Worm (Caenorhabditis elegans) whole organism, young adult: ENCODE measurements around the gene H20E11.1.

ENCODE experiments used
- B0035.1 ChIP-seq: sonication (generic microtip); optimal IDR thresholded peaks from 2 replicates; lab custom pipeline; 2016; ENCODE audit warnings: missing genetic modification characterization, mild to moderate bottlenecking, missing compliant biosample characterization, missing genotype, missing genetic modification reagents
- B0336.3 ChIP-seq: fragments of 200-800 bp; sonication (Bioruptor generic); IDR thresholded peaks from 2 replicates; pipeline ENCODE4 v1.3.6; 2022; ENCODE audit warnings: missing genetic modification characterization, missing compliant biosample characterization
- C06A6.2 ChIP-seq: fragments of 200-800 bp; sonication (Bioruptor generic); conservative IDR thresholded peaks from 2 replicates; pipeline ENCODE4 v1.3.6; 2022; ENCODE audit warnings: missing genetic modification characterization, missing compliant biosample characterization
- D2030.7 ChIP-seq: fragments of 200-800 bp; sonication (Bioruptor generic); IDR thresholded peaks from 2 replicates; pipeline ENCODE4 v1.3.6; 2022; ENCODE audit warnings: missing genetic modification reagents, missing genetic modification characterization, missing compliant biosample characterization
- F33H1.4 ChIP-seq: fragments of 200-800 bp; sonication (Bioruptor generic); IDR thresholded peaks from 2 replicates; pipeline ENCODE4 v1.3.6; 2022; ENCODE audit warnings: missing genetic modification reagents, missing genetic modification characterization, missing compliant biosample characterization
- F37B4.10 ChIP-seq: fragments of 200-800 bp; sonication (Bioruptor generic); IDR thresholded peaks from 2 replicates; pipeline ENCODE4 v1.3.6; 2022; ENCODE audit warnings: missing genetic modification characterization, missing compliant biosample characterization
- K11D2.4 ChIP-seq: fragments of 200-800 bp; sonication (Bioruptor generic); IDR thresholded peaks from 2 replicates; pipeline ENCODE4 v1.3.6; 2022; ENCODE audit warnings: missing genetic modification reagents, missing genetic modification characterization, missing compliant biosample characterization
- K12H6.12 ChIP-seq: fragments of 200-800 bp; sonication (Bioruptor generic); optimal IDR thresholded peaks from 2 replicates; lab custom pipeline; 2018; ENCODE audit warnings: mild to moderate bottlenecking, missing genetic modification characterization, missing compliant biosample characterization
- Y56A3A.18 ChIP-seq: fragments of 200-800 bp; sonication (Bioruptor generic); IDR thresholded peaks from 2 replicates; pipeline ENCODE4 v1.3.6; 2022; ENCODE audit warnings: missing genetic modification reagents, missing genetic modification characterization, missing compliant biosample characterization
- ZK185.1 ChIP-seq: sonication (generic microtip); optimal IDR thresholded peaks from 2 replicates; lab custom pipeline; 2016; ENCODE audit warnings: mild to moderate bottlenecking, missing genetic modification characterization, missing compliant biosample characterization; ENCODE audit not compliant: poor library complexity, severe bottlenecking
- aptf-3 ChIP-seq: fragments of 200-800 bp; sonication (Bioruptor generic); IDR thresholded peaks from 2 replicates; pipeline ENCODE4 v1.3.6; 2022; ENCODE audit warnings: missing genetic modification characterization, missing compliant biosample characterization
- bed-1 ChIP-seq: fragments of 200-800 bp; sonication (Bioruptor generic); IDR thresholded peaks from 2 replicates; pipeline ENCODE4 v1.3.6; 2022; ENCODE audit warnings: missing genetic modification reagents, missing genetic modification characterization, missing compliant biosample characterization
- cebp-1 ChIP-seq, 2 experiments: fragments of 200-800 bp in 1 of 2; sonication (Bioruptor generic) in 1 of 2; sonication (generic microtip) in 1 of 2; IDR thresholded peaks in 1 of 2; optimal IDR thresholded peaks in 1 of 2; 2 replicates each; pipeline versions ENCODE4 v1.3.6 to Lab custom; 2017 to 2022; ENCODE audit warnings: missing compliant biosample characterization in 2 of 2, missing genetic modification characterization in 2 of 2, mild to moderate bottlenecking in 1 of 2, missing genetic modification reagents in 1 of 2, moderate library complexity in 1 of 2
- ceh-27 ChIP-seq: fragments of 200-800 bp; sonication (Bioruptor generic); optimal IDR thresholded peaks from 2 replicates; lab custom pipeline; 2018; ENCODE audit warnings: mild to moderate bottlenecking, missing genetic modification characterization, moderate library complexity, missing compliant biosample characterization
- ceh-40 ChIP-seq: fragments of 200-800 bp; sonication (Bioruptor generic); IDR thresholded peaks from 2 replicates; pipeline ENCODE4 v1.3.6; 2022; ENCODE audit warnings: missing genetic modification characterization, missing compliant biosample characterization
- ceh-91 ChIP-seq: fragments of 200-800 bp; sonication (Bioruptor generic); IDR thresholded peaks from 2 replicates; pipeline ENCODE4 v1.3.6; 2022; ENCODE audit warnings: missing genetic modification reagents, missing genetic modification characterization, missing compliant biosample characterization
- chd-7 ChIP-seq: sonication (generic microtip); optimal IDR thresholded peaks from 2 replicates; lab custom pipeline; 2016; ENCODE audit warnings: mild to moderate bottlenecking, missing genetic modification characterization, moderate library complexity, missing compliant biosample characterization
- egrh-3 ChIP-seq: fragments of 200-800 bp; sonication (Bioruptor generic); IDR thresholded peaks from 2 replicates; pipeline ENCODE4 v1.3.6; 2022; ENCODE audit warnings: missing genetic modification reagents, missing genetic modification characterization, missing compliant biosample characterization
- ets-4 ChIP-seq: fragments of 200-800 bp; sonication (Bioruptor generic); optimal IDR thresholded peaks from 2 replicates; lab custom pipeline; 2018; ENCODE audit warnings: mild to moderate bottlenecking, missing genetic modification characterization, missing compliant biosample characterization
- hsf-1 ChIP-seq: fragments of 200-800 bp; sonication (Bioruptor generic); IDR thresholded peaks from 2 replicates; pipeline ENCODE4 v1.3.6; 2022; ENCODE audit warnings: missing genetic modification reagents, missing genetic modification characterization, missing compliant biosample characterization
- lag-1 ChIP-seq: fragments of 200-800 bp; sonication (Bioruptor generic); IDR thresholded peaks from 2 replicates; pipeline ENCODE4 v1.3.6; 2022; ENCODE audit warnings: missing genetic modification reagents, missing genetic modification characterization, missing compliant biosample characterization
- lin-35 ChIP-seq, 3 experiments: fragments of 150-350 bp in 2 of 3; sonication (generic microtip) in 1 of 3; optimal IDR thresholded peaks; 2 replicates each; lab custom pipeline; 2014 to 2018; ENCODE audit warnings: missing biosample characterization in 3 of 3, missing genetic modification characterization in 3 of 3, missing genetic modification reagents in 3 of 3
- lin-40 ChIP-seq: sonication (generic microtip); optimal IDR thresholded peaks from 2 replicates; lab custom pipeline; 2016; ENCODE audit warnings: missing genetic modification characterization, mild to moderate bottlenecking, missing compliant biosample characterization, missing genotype, missing genetic modification reagents
- lin-54 ChIP-seq: fragments of 200-800 bp; sonication (Bioruptor generic); optimal IDR thresholded peaks from 2 replicates; lab custom pipeline; 2018; ENCODE audit warnings: mild to moderate bottlenecking, missing genetic modification characterization, missing compliant biosample characterization
- lsl-1 ChIP-seq: fragments of 200-800 bp; sonication (Bioruptor generic); optimal IDR thresholded peaks from 2 replicates; lab custom pipeline; 2018; ENCODE audit warnings: mild to moderate bottlenecking, missing genetic modification characterization, moderate library complexity, missing compliant biosample characterization
- madf-10 ChIP-seq: sonication (generic microtip); optimal IDR thresholded peaks from 2 replicates; lab custom pipeline; 2016; ENCODE audit warnings: mild to moderate bottlenecking, missing genetic modification characterization, missing compliant biosample characterization
- nfya-2 ChIP-seq: fragments of 200-800 bp; sonication (Bioruptor generic); IDR thresholded peaks from 2 replicates; pipeline ENCODE4 v1.3.6; 2022; ENCODE audit warnings: missing genetic modification reagents, missing genetic modification characterization, missing compliant biosample characterization
- nfyb-1 ChIP-seq: fragments of 200-800 bp; sonication (Bioruptor generic); IDR thresholded peaks from 2 replicates; pipeline ENCODE4 v1.3.6; 2022; ENCODE audit warnings: missing genetic modification reagents, missing genetic modification characterization, missing compliant biosample characterization
- nhr-27 ChIP-seq: fragments of 200-800 bp; sonication (Bioruptor generic); optimal IDR thresholded peaks from 2 replicates; lab custom pipeline; 2018; ENCODE audit warnings: mild to moderate bottlenecking, missing genetic modification characterization, moderate library complexity, missing compliant biosample characterization
- nhr-80 ChIP-seq: sonication (generic microtip); optimal IDR thresholded peaks from 2 replicates; lab custom pipeline; 2016; ENCODE audit warnings: missing genetic modification characterization, missing compliant biosample characterization
- pha-4 ChIP-seq: fragments of 150-350 bp; sonication (generic microtip); optimal IDR thresholded peaks from 2 replicates; lab custom pipeline; 2014; ENCODE audit warnings: missing biosample characterization, missing genetic modification reagents, missing genetic modification characterization
- snpc-1.3 ChIP-seq: sonication (generic microtip); optimal IDR thresholded peaks from 2 replicates; lab custom pipeline; 2017; ENCODE audit warnings: missing genetic modification characterization, mild to moderate bottlenecking, missing compliant biosample characterization, antibody characterized with exemption, moderate library complexity, missing genotype, missing genetic modification reagents; ENCODE audit not compliant: insufficient read depth
- snpc-3.4 ChIP-seq: sonication (generic microtip); optimal IDR thresholded peaks from 2 replicates; lab custom pipeline; 2017; ENCODE audit warnings: missing genetic modification characterization, mild to moderate bottlenecking, missing compliant biosample characterization, antibody characterized with exemption, moderate library complexity, missing genotype, missing genetic modification reagents
- snpc-4 ChIP-seq, 5 experiments: fragments of 150-350 bp in 1 of 5; sonication (generic microtip) in 4 of 5; optimal IDR thresholded peaks; 2 replicates each; lab custom pipeline; 2014 to 2018; ENCODE audit warnings: missing genetic modification characterization in 5 of 5, missing biosample characterization in 3 of 5, antibody characterized with exemption in 2 of 5, mild to moderate bottlenecking in 2 of 5, missing compliant biosample characterization in 2 of 5, missing genotype in 2 of 5, moderate library complexity in 2 of 5, missing genetic modification reagents in 1 of 5
- somi-1 ChIP-seq: fragments of 200-800 bp; sonication (Bioruptor generic); optimal IDR thresholded peaks from 2 replicates; lab custom pipeline; 2018; ENCODE audit warnings: mild to moderate bottlenecking, missing genetic modification characterization, missing compliant biosample characterization
- tbp1 ChIP-seq: fragments of 200-800 bp; sonication (Bioruptor generic); optimal IDR thresholded peaks from 2 replicates; lab custom pipeline; 2018; ENCODE audit warnings: mild to moderate bottlenecking, missing genetic modification characterization, missing compliant biosample characterization
- tbx-9 ChIP-seq: sonication (generic microtip); optimal IDR thresholded peaks from 2 replicates; lab custom pipeline; 2016; ENCODE audit warnings: borderline replicate concordance, missing genetic modification characterization, inconsistent platforms, missing compliant biosample characterization
- unc-62 ChIP-seq: fragments of 150-350 bp; optimal IDR thresholded peaks from 2 replicates; lab custom pipeline; 2014; ENCODE audit warnings: missing biosample characterization, missing genetic modification reagents, missing genetic modification characterization
- zfh-2 ChIP-seq: fragments of 200-800 bp; sonication (Bioruptor generic); conservative IDR thresholded peaks from 2 replicates; pipeline ENCODE4 v1.3.6; 2022; ENCODE audit warnings: missing genetic modification reagents, missing genetic modification characterization, missing compliant biosample characterization
- ztf-22 ChIP-seq: fragments of 200-800 bp; sonication (Bioruptor generic); optimal IDR thresholded peaks from 2 replicates; lab custom pipeline; 2018; ENCODE audit warnings: mild to moderate bottlenecking, missing genetic modification characterization, moderate library complexity, missing compliant biosample characterization
- ztf-26 ChIP-seq: sonication (generic microtip); optimal IDR thresholded peaks from 2 replicates; lab custom pipeline; 2017; ENCODE audit warnings: missing genetic modification characterization, missing compliant biosample characterization
- ztf-6 ChIP-seq: fragments of 200-800 bp; sonication (Bioruptor generic); IDR thresholded peaks from 2 replicates; pipeline ENCODE4 v1.3.6; 2022; ENCODE audit warnings: missing genetic modification reagents, missing genetic modification characterization, missing compliant biosample characterization

Gene H20E11.1

DNA sequence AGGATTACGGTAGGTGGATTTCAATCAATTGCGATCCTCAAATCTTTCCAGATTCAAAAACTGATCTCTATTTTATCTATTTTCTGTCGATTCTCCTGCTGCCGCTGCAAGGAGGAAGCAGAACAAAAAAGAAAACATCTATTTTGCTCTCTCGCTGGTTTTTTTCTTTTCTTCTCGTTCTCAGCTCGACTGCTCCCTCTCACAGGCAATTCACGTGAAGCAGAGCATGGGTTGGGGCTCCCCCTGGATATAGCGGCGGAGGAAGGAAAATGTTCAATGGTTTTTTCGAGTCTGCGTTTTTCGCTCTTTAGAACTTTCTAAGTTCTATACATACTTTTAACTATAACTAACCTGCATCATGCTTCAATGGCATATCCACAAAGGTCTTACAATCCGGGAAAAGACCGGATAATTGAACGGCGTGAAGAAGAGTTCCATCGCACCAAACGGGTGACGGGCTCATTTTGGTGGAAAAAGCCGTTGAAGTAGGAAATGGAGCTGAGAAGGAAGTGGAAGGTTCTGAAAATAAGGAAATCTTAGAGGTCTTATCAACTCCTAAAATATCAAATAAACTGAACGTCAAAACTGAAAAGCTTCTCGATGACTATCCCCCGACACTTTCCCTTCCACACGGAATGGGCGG is 49.1 kb downstream of the H20E11.1 start:
- TF ChIP-seq somi-1 (peak; percentile 72), ZK185.1 (peak; percentile 18), F37B4.10 (GFP tag; lab: Robert Waterston, UW) (no peak), tbx-9 (tag; lab: Kevin White, UChicago) (no peak), nhr-80 (tag; lab: Kevin White, UChicago) (no peak), ceh-91 (GFP tag; lab: Robert Waterston, UW) (no peak), lin-35 (GFP tag; optimal IDR thresholded peaks at IDR 0.05; lab: Kevin White, UChicago) (peak in 1 of 3 experiments; percentile 47), snpc-3.4 (no peak), nfya-2 (no peak), C06A6.2 (GFP tag; lab: Robert Waterston, UW) (peak; percentile 40; the same call in 1 of the 2 replicates), K11D2.4 (peak; percentile 59; the same call in 1 of the 2 replicates), B0336.3 (GFP tag; lab: Robert Waterston, UW) (no peak), ets-4 (GFP tag; lab: Kevin White, UChicago) (no peak), lin-54 (GFP tag; lab: Kevin White, UChicago) (peak; percentile 31), D2030.7 (no peak), snpc-4 (GFP tag; optimal IDR thresholded peaks at IDR 0.05; lab: Kevin White, UChicago) (no peak), snpc-4 (tag; optimal IDR thresholded peaks at IDR 0.05; lab: Kevin White, UChicago) (peak in 1 of 4 experiments; percentile 31), B0035.1 (tag; lab: Kevin White, UChicago) (no peak), lag-1 (GFP tag; lab: Robert Waterston, UW) (no peak), ztf-26 (tag; lab: Kevin White, UChicago) (no peak), pha-4 (tag; lab: Kevin White, UChicago) (no peak), ceh-27 (GFP tag; lab: Kevin White, UChicago) (peak; percentile 53), chd-7 (tag; lab: Kevin White, UChicago) (peak; percentile 8), snpc-1.3 (tag; lab: Kevin White, UChicago) (no peak), ztf-22 (no peak), K12H6.12 (tag; lab: Kevin White, UChicago) (peak; percentile 71), lin-40 (peak; percentile 52)
- TF ChIP-seq, all 124 proteins: peak for 11

DNA sequence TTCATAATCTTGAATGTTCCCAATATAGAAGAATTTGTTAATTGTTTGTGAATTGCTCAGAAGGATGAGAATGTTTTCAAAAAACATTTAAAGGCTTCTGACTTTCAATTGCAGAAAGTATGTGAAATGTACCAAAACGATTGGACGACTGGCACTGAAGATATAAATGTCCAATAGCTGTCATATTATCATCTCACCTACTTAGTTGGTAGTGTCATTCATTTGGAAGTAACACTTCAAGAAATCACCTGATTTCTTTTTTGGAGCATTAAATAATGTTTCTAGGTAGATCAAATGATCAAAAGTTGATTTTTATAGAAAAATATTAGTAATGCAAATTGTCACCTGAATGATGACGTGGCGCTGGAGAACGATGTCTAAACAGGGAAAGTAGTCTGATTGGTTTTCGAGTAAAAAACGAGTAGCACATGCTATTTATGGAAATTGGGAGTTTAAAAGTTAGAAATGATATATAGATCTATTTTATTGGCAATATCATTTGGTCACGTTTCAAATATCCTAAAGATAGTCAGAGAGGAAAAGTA is 49.8 kb downstream of the H20E11.1 start:
- TF ChIP-seq F33H1.4 (GFP tag; lab: Robert Waterston, UW) (no peak), nhr-80 (tag; lab: Kevin White, UChicago) (peak; percentile 50)

DNA sequence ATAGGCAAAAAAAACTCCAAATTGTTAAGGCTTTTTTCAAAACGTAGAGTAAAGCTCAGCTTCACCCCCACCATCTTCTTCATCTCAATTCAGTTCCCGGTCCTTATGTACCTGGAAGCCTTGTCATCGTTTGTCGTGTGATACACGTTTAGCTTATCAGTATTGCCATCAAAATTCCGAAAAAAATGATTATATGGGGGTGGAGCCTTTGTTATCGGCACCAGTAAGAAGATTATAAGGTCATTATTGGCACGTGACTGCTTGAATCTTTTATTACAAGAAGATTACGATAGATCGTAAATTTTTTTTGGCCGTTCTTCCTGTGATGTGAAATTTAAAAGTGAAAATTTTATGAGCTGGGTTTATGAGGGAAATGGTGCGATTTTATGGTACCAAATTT is 50.5 kb downstream of the H20E11.1 start:
- TF ChIP-seq unc-62 (GFP tag; lab: Kevin White, UChicago) (peak; percentile 16), tbp1 (GFP tag; lab: Kevin White, UChicago) (peak; percentile 17), tbx-9 (tag; lab: Kevin White, UChicago) (no peak), nhr-80 (tag; lab: Kevin White, UChicago) (peak; percentile 81), bed-1 (GFP tag; lab: Robert Waterston, UW) (no peak), Y56A3A.18 (GFP tag; lab: Robert Waterston, UW) (0 out of 2 replicates have a peak, but pooled peaks have one; percentile 42), ceh-40 (GFP tag; lab: Robert Waterston, UW) (no peak), egrh-3 (GFP tag; lab: Robert Waterston, UW) (no peak), D2030.7 (no peak), snpc-1.3 (tag; lab: Kevin White, UChicago) (no peak), hsf-1 (GFP tag; lab: Robert Waterston, UW) (no peak), cebp-1 (GFP tag; IDR thresholded peaks at IDR 0.05; lab: Robert Waterston, UW) (no peak), cebp-1 (tag; optimal IDR thresholded peaks at IDR 0.05; lab: Kevin White, UChicago) (peak; percentile 27), lsl-1 (no peak), ztf-6 (GFP tag; lab: Robert Waterston, UW) (no peak), nfyb-1 (GFP tag; lab: Robert Waterston, UW) (0 out of 2 replicates have a peak, but pooled peaks have one; percentile 47), madf-10 (no peak), zfh-2 (GFP tag; lab: Robert Waterston, UW) (no peak), nhr-27 (tag; lab: Kevin White, UChicago) (no peak), ets-4 (GFP tag; lab: Kevin White, UChicago) (peak; percentile 49), aptf-3 (GFP tag; lab: Robert Waterston, UW) (no peak), ZK185.1 (no peak)
